Fruit fly (Drosophila melanogaster): ENCODE measurements around the gene Upf2.

Upf2 gene

dm6 chrX:8092893-8093721 lies 17.8 kb upstream of the Upf2 start:
- TF ChIP-seq CG14655 (GFP tag; optimal IDR thresholded peaks at IDR 0.05) (no peak), CG9948 (tag; optimal IDR thresholded peaks at IDR 0.05) (no peak), CG15710 (tag; optimal IDR thresholded peaks at IDR 0.05) (no peak), CG10348 (GFP tag; IDR thresholded peaks at IDR 0.05) (no peak), CG8159 (tag; optimal IDR thresholded peaks at IDR 0.05) (peak; percentile 35), EcR (GFP tag; optimal IDR thresholded peaks at IDR 0.05) (peak; percentile 93), CG4496 (GFP tag; IDR thresholded peaks at IDR 0.05) (no peak), Snoo (tag; optimal IDR thresholded peaks at IDR 0.05) (no peak), CG17806 (tag; optimal IDR thresholded peaks at IDR 0.05) (no peak), rn (GFP tag; IDR thresholded peaks at IDR 0.05) (no peak), D1 (tag; optimal IDR thresholded peaks at IDR 0.05) (no peak), CG32121 (GFP tag; IDR thresholded peaks at IDR 0.05) (no peak; the same call in 1 of the 2 replicates), CG13204 (GFP tag; optimal IDR thresholded peaks at IDR 0.05) (no peak), Pif1B (GFP tag; optimal IDR thresholded peaks at IDR 0.05) (no peak), fd96Ca (GFP tag; IDR thresholded peaks at IDR 0.05) (no peak)

dm6 chrX:8092075-8092682 lies 16.9 kb upstream of the Upf2 start:
- TF ChIP-seq CG34367 (tag; optimal IDR thresholded peaks at IDR 0.05): peak; percentile 92
- peak; percentile 84 for TF ChIP-seq gl (tag; optimal IDR thresholded peaks at IDR 0.05)
- TF ChIP-seq CG12605 (GFP tag; IDR thresholded peaks at IDR 0.05): peak; percentile 90
- TF ChIP-seq EcR (GFP tag; optimal IDR thresholded peaks at IDR 0.05): no peak
- TF ChIP-seq Pif1B (GFP tag; optimal IDR thresholded peaks at IDR 0.05): peak; percentile 93
- TF ChIP-seq CG10348 (GFP tag; IDR thresholded peaks at IDR 0.05): peak; percentile 85
- TF ChIP-seq fd96Ca (GFP tag; IDR thresholded peaks at IDR 0.05): peak; percentile 72; the same call in 2 of the 3 replicates
- TF ChIP-seq CG8301 (tag; optimal IDR thresholded peaks at IDR 0.05): peak; percentile 95
- TF ChIP-seq CG4496 (GFP tag; IDR thresholded peaks at IDR 0.05): peak; percentile 95
- peak; percentile 95 for TF ChIP-seq CG32121 (GFP tag; IDR thresholded peaks at IDR 0.05)
- TF ChIP-seq CG17806 (tag; optimal IDR thresholded peaks at IDR 0.05): peak; percentile 95
- peak; percentile 87 for TF ChIP-seq D1 (tag; optimal IDR thresholded peaks at IDR 0.05)
- peak; percentile 83 for TF ChIP-seq rn (GFP tag; IDR thresholded peaks at IDR 0.05)
- peak; percentile 97 for TF ChIP-seq CG8159 (tag; optimal IDR thresholded peaks at IDR 0.05)
- TF ChIP-seq CG13204 (GFP tag; optimal IDR thresholded peaks at IDR 0.05): peak; percentile 87
- peak; percentile 95 for TF ChIP-seq CG9948 (tag; optimal IDR thresholded peaks at IDR 0.05)
- TF ChIP-seq CG14655 (GFP tag; optimal IDR thresholded peaks at IDR 0.05): peak; percentile 98
- peak; percentile 93 for TF ChIP-seq Ets98B (GFP tag; IDR thresholded peaks at IDR 0.05)
- TF ChIP-seq Snoo (tag; optimal IDR thresholded peaks at IDR 0.05): peak; percentile 94
- peak; percentile 91 for TF ChIP-seq Pif1A (GFP tag; optimal IDR thresholded peaks at IDR 0.05)
- TF ChIP-seq CG15710 (tag; optimal IDR thresholded peaks at IDR 0.05): peak; percentile 97

DNA sequence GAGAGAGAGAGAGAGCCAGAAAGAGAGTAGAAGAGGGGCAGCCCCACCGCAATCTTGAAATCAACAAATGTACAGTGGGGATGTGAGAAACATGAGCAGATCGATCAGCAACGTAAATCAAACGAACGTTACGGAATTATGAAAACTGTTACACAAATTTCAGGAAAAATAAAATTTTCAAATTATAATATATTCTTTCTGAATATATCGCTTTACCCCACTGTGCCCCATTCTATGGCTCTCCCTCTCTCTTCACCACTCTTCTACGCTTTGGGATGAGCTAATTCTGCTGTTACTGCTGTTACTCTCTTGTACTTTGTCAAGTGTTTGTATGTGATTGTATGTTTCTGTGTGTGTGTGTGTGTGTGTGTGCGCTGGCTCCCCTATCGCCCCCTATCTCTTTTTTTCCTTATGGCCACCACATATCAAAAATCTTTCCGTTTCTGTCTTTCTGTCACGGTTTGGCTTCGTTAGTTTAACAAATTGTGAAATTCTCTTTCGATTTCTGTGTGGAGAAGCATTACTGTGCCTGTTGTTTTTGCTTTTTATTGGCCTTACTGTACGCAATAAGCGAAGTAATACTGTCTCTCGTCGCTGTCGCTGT lies 15.9 kb upstream of the Upf2 start:
- TF ChIP-seq gl (tag; optimal IDR thresholded peaks at IDR 0.05) (peak; percentile 86), CG8159 (tag; optimal IDR thresholded peaks at IDR 0.05) (peak; percentile 94), CG34367 (tag; optimal IDR thresholded peaks at IDR 0.05) (peak; percentile 95), Ets98B (GFP tag; IDR thresholded peaks at IDR 0.05) (peak; percentile 99), rn (GFP tag; IDR thresholded peaks at IDR 0.05) (peak; percentile 97), CG9948 (tag; optimal IDR thresholded peaks at IDR 0.05) (peak; percentile 94), CG8301 (tag; optimal IDR thresholded peaks at IDR 0.05) (peak; percentile 96), CG15710 (tag; optimal IDR thresholded peaks at IDR 0.05) (peak; percentile 92), CG32121 (GFP tag; IDR thresholded peaks at IDR 0.05) (peak; percentile 98), fd96Ca (GFP tag; IDR thresholded peaks at IDR 0.05) (peak; percentile 99), CG13204 (GFP tag; optimal IDR thresholded peaks at IDR 0.05) (peak; percentile 84), Pif1B (GFP tag; optimal IDR thresholded peaks at IDR 0.05) (peak; percentile 97), CG17806 (tag; optimal IDR thresholded peaks at IDR 0.05) (peak; percentile 95), CG14655 (GFP tag; optimal IDR thresholded peaks at IDR 0.05) (peak; percentile 97), D1 (tag; optimal IDR thresholded peaks at IDR 0.05) (peak; percentile 83), EcR (GFP tag; optimal IDR thresholded peaks at IDR 0.05) (peak; percentile 28), Snoo (tag; optimal IDR thresholded peaks at IDR 0.05) (peak; percentile 94), CG4496 (GFP tag; IDR thresholded peaks at IDR 0.05) (peak; percentile 99), CG10348 (GFP tag; IDR thresholded peaks at IDR 0.05) (peak; percentile 91), Pif1A (GFP tag; optimal IDR thresholded peaks at IDR 0.05) (peak; percentile 96), CG12605 (GFP tag; IDR thresholded peaks at IDR 0.05) (peak; percentile 98)

DNA sequence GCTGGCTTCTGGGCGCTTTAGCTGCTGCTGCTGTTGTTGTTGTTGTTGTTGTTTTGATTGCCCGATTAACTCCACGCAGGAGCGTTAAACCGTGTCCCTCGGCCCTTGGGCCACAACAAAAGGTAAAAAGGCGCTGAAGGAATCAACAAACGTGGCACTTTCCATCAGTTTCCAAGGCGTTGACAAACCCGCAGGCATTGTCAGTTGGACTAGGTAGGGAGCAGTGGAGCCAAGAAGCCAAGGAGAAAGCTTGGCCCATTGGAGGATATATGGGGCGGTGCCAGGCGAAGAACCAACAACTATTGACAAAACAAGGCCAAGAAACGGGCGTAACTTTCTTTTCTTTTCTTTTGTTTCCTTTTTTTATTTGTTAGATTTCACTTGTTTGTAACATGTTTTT lies 11.8 kb upstream of the Upf2 start, which contains the start of gene CG2256:
CG2256 (minus strand) TSS at position 101 of the 400 bp plus-strand sequence.
- no peak for TF ChIP-seq CG14655 (GFP tag; optimal IDR thresholded peaks at IDR 0.05)
- TF ChIP-seq Pif1A (GFP tag; optimal IDR thresholded peaks at IDR 0.05): no peak
- no peak for TF ChIP-seq CG9948 (tag; optimal IDR thresholded peaks at IDR 0.05)
- no peak for TF ChIP-seq rn (GFP tag; IDR thresholded peaks at IDR 0.05)
- no peak for TF ChIP-seq CG17806 (tag; optimal IDR thresholded peaks at IDR 0.05)
- TF ChIP-seq CG15710 (tag; optimal IDR thresholded peaks at IDR 0.05): no peak

All from whole organism, pupa.